Worm (Caenorhabditis elegans): ENCODE measurements around the gene mans-2.
A peak's percentile ranks its signal among the peaks of the same experiment; 100 is the strongest.

Gene mans-2

ce11 chrV:11985384-11985783, at the start of gene mans-2:
TSS of gene mans-2 (minus strand) at chrV:11985484.
- TF ChIP-seq attf-3 (GFP tag; conservative IDR thresholded peaks at IDR 0.05) (no peak), B0019.2 (GFP tag; conservative IDR thresholded peaks at IDR 0.05) (no peak), mel-28 (tag; optimal IDR thresholded peaks at IDR 0.05; ENCODE audit: borderline replicate concordance) (no peak), F37B4.10 (GFP tag; IDR thresholded peaks at IDR 0.05) (no peak), pbrm-1 (GFP tag; IDR thresholded peaks at IDR 0.05) (no peak), snpc-4 (GFP tag; optimal IDR thresholded peaks at IDR 0.05) (no peak), snpc-4 (tag; optimal IDR thresholded peaks at IDR 0.05) (no peak), F57A8.1 (GFP tag; optimal IDR thresholded peaks at IDR 0.05) (no peak), attf-6 (GFP tag; IDR thresholded peaks at IDR 0.05) (no peak), ztf-26 (tag; optimal IDR thresholded peaks at IDR 0.05) (no peak), hsf-1 (GFP tag; IDR thresholded peaks at IDR 0.05) (no peak), F49E8.2 (tag; optimal IDR thresholded peaks at IDR 0.05; ENCODE audit: insufficient read depth) (no peak), F33H1.4 (GFP tag; IDR thresholded peaks at IDR 0.05) (no peak), bed-2 (GFP tag; IDR thresholded peaks at IDR 0.05) (no peak), let-526 (GFP tag; IDR thresholded peaks at IDR 0.05) (no peak), chd-7 (tag; optimal IDR thresholded peaks at IDR 0.05) (no peak), rcor-1 (GFP tag; IDR thresholded peaks at IDR 0.05) (no peak)

DNA sequence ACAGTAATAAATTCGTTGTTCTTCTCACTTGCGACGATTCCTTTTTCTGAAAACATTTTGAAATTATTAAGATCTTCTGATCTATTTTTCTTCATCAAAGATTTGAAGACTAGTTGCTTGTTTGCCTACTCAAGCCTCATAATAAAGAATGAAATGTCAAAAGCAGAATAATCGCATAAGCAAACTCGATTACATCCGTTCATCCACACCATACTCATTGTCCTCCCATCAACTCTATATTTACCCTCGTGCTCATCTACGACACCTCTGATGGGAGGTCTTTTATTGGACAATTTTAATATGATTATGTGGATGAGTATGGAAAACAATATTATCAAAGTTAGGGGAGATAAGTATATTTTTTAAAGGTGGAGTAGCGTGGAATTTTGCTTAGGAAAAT, 48.6 kb upstream of the mans-2 start:
- no peak for TF ChIP-seq nhr-80 (tag; optimal IDR thresholded peaks at IDR 0.05)

DNA sequence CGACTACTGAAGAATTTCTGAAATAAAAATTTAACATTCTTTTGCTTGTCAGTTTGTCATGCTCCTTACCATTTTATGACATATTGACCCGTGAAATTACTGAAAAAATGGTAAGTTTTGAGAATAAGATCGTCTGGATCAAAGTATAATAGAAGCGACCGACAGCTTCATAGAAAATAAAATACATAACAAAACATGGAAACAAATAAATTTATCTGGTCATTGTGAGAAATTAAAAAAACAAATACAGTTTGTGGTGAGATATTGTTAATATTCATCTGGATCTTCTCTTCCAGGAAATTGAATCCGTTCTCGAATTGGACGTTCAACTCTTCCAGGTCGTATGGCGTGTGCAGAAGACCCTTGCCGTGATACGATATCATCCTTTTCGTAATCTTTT, 46.8 kb upstream of the mans-2 start, which contains the start of gene pkc-1:
TSS of gene pkc-1 (minus strand) at position 101 of the 400 bp plus-strand sequence.
- TF ChIP-seq nfya-2 (GFP tag; IDR thresholded peaks at IDR 0.05): no peak
- TF ChIP-seq hrde-1 (tag; optimal IDR thresholded peaks at IDR 0.05; ENCODE audit: borderline replicate concordance): no peak
- no peak for TF ChIP-seq hmg-1.2 (GFP tag; IDR thresholded peaks at IDR 0.05)
- TF ChIP-seq Y53F4B.3 (GFP tag; IDR thresholded peaks at IDR 0.05): no peak
- TF ChIP-seq F55B11.4 (tag; optimal IDR thresholded peaks at IDR 0.05; ENCODE audit: borderline replicate concordance, insufficient read depth): no peak
- no peak for TF ChIP-seq snpc-1.3 (tag; optimal IDR thresholded peaks at IDR 0.05; ENCODE audit: insufficient read depth)
- TF ChIP-seq F49E8.2 (tag; optimal IDR thresholded peaks at IDR 0.05; ENCODE audit: insufficient read depth): no peak
- no peak for TF ChIP-seq F23B12.7 (tag; optimal IDR thresholded peaks at IDR 0.05; ENCODE audit: insufficient read depth)
- no peak for TF ChIP-seq bed-2 (GFP tag; IDR thresholded peaks at IDR 0.05)
- no peak for TF ChIP-seq ztf-26 (tag; optimal IDR thresholded peaks at IDR 0.05)
- no peak for TF ChIP-seq tbp1 (GFP tag; optimal IDR thresholded peaks at IDR 0.05)
- no peak for TF ChIP-seq ztf-28 (GFP tag; IDR thresholded peaks at IDR 0.05)
- TF ChIP-seq F57A8.1 (GFP tag; optimal IDR thresholded peaks at IDR 0.05): no peak

ce11 chrV:12028151-12028550, 42.9 kb upstream of the mans-2 start:
- TF ChIP-seq bed-2 (GFP tag; IDR thresholded peaks at IDR 0.05): no peak

DNA sequence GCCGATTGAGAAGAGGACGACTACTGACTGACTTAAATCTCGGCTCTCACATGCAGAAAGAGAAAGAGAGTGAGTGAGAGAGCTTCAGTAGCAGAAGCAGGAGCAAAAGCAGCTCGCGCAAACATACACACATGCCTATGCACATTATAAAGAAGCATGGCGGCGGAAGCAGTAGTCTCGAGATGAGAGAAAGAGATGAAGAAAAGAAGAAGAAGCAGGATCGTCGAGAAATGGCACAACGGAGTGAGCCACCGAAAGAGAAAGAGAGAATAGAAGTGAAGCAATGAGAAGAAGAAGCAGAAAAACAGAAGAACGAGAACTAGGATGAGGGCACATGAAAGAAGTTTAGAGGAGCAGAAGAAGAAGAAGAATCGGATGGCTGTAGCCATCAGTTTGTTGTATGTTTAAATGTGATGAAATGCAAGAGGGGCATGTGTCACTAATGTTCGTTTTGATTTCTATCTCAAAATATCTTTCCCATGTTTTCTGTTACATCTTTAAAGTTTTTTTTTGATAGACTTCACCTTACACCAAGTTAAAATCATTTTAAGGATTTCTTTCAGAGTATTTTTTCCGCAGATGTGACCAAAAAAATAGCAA, 41.7 kb upstream of the mans-2 start:
- peak; percentile 74 for TF ChIP-seq zfh-2 (GFP tag; conservative IDR thresholded peaks at IDR 0.05)
- 0 out of 2 replicates have a peak, but pooled peaks have one; percentile 20 for TF ChIP-seq egrh-3 (GFP tag; IDR thresholded peaks at IDR 0.05)
- peak; percentile 66 for TF ChIP-seq K12H6.12 (tag; optimal IDR thresholded peaks at IDR 0.05)
- no peak for TF ChIP-seq aptf-3 (GFP tag; IDR thresholded peaks at IDR 0.05)
- peak; percentile 12 for TF ChIP-seq ceh-27 (GFP tag; optimal IDR thresholded peaks at IDR 0.05)
- peak; percentile 30 for TF ChIP-seq attf-5 (GFP tag; optimal IDR thresholded peaks at IDR 0.05)
- TF ChIP-seq nfyb-1 (GFP tag; IDR thresholded peaks at IDR 0.05): no peak
- TF ChIP-seq rcor-1 (GFP tag; IDR thresholded peaks at IDR 0.05): 0 out of 2 replicates have a peak, but pooled peaks have one; percentile 7
- no peak for TF ChIP-seq chd-7 (tag; optimal IDR thresholded peaks at IDR 0.05)
- TF ChIP-seq cebp-1 (GFP tag; IDR thresholded peaks at IDR 0.05): no peak
- peak; percentile 54 for TF ChIP-seq cebp-1 (tag; optimal IDR thresholded peaks at IDR 0.05)
- TF ChIP-seq hmg-1.2 (GFP tag; IDR thresholded peaks at IDR 0.05): peak; percentile 26; the same call in 1 of the 2 replicates
- no peak for TF ChIP-seq F33H1.4 (GFP tag; IDR thresholded peaks at IDR 0.05)
- TF ChIP-seq snpc-1.3 (tag; optimal IDR thresholded peaks at IDR 0.05; ENCODE audit: insufficient read depth): no peak
